Worm (Caenorhabditis elegans) whole organism, L2 larva: Measurements from ENCODE around the gene F39F10.3.
A peak's percentile ranks its signal among the peaks of the same experiment; 100 is the strongest.

Experiments
- C34F6.9 ChIP-seq: fragments of 150-350 bp; optimal IDR thresholded peaks from 2 replicates; lab custom pipeline; 2014; ENCODE audit warnings: missing biosample characterization, missing genetic modification characterization
- F13H6.1 ChIP-seq: sonication (generic microtip); optimal IDR thresholded peaks from 2 replicates; lab custom pipeline; 2016; ENCODE audit warnings: missing genetic modification characterization, missing compliant biosample characterization
- R02D3.7 ChIP-seq: fragments of 150-350 bp; optimal IDR thresholded peaks from 2 replicates; lab custom pipeline; 2014; ENCODE audit warnings: missing biosample characterization, missing genetic modification characterization
- Y55F3AM.14 ChIP-seq: fragments of 200-800 bp; sonication (Bioruptor generic); optimal IDR thresholded peaks from 2 replicates; lab custom pipeline; 2018; ENCODE audit warnings: mild to moderate bottlenecking, missing genetic modification characterization, missing compliant biosample characterization
- ZK546.5 ChIP-seq: sonication (generic microtip); optimal IDR thresholded peaks from 2 replicates; lab custom pipeline; 2017; ENCODE audit warnings: missing biosample characterization, missing genetic modification characterization
- alr-1 ChIP-seq: fragments of 150-350 bp; optimal IDR thresholded peaks from 2 replicates; lab custom pipeline; 2014; ENCODE audit warnings: missing biosample characterization, missing genetic modification characterization
- aly-2 ChIP-seq: fragments of 150-350 bp; optimal IDR thresholded peaks from 2 replicates; lab custom pipeline; 2014; ENCODE audit warnings: missing biosample characterization, missing genetic modification characterization
- ama-1 ChIP-seq: fragments of 150-350 bp; optimal IDR thresholded peaks from 2 replicates; lab custom pipeline; 2018; ENCODE audit warnings: inconsistent platforms
- blmp-1 ChIP-seq: sonication (generic microtip); optimal IDR thresholded peaks from 2 replicates; lab custom pipeline; 2017; ENCODE audit warnings: missing genetic modification characterization, mild to moderate bottlenecking, missing compliant biosample characterization, antibody characterized with exemption, moderate library complexity; ENCODE audit not compliant: insufficient read depth
- ceh-16 ChIP-seq: fragments of 150-350 bp; optimal IDR thresholded peaks from 2 replicates; lab custom pipeline; 2014; ENCODE audit warnings: missing biosample characterization, missing genetic modification characterization
- ceh-82 ChIP-seq: fragments of 150-350 bp; optimal IDR thresholded peaks from 2 replicates; lab custom pipeline; 2014; ENCODE audit warnings: missing biosample characterization, missing genetic modification characterization
- crh-2 ChIP-seq: sonication (generic microtip); optimal IDR thresholded peaks from 2 replicates; lab custom pipeline; 2017; ENCODE audit warnings: missing biosample characterization, missing genetic modification characterization
- dmd-4 ChIP-seq: sonication (generic microtip); optimal IDR thresholded peaks from 2 replicates; lab custom pipeline; 2017; ENCODE audit warnings: missing biosample characterization, missing genetic modification characterization
- egl-27 ChIP-seq: sonication (generic microtip); optimal IDR thresholded peaks from 3 replicates; lab custom pipeline; 2017; ENCODE audit warnings: missing biosample characterization, missing genetic modification reagents, missing genetic modification characterization
- elt-1 ChIP-seq: fragments of 150-350 bp; optimal IDR thresholded peaks from 2 replicates; lab custom pipeline; 2014; ENCODE audit warnings: missing biosample characterization, missing genetic modification characterization
- elt-3 ChIP-seq: sonication (generic microtip); optimal IDR thresholded peaks from 2 replicates; lab custom pipeline; 2017; ENCODE audit warnings: missing biosample characterization, missing genetic modification characterization
- fos-1 ChIP-seq: fragments of 150-350 bp; optimal IDR thresholded peaks from 2 replicates; lab custom pipeline; 2014; ENCODE audit warnings: missing biosample characterization, missing genetic modification characterization
- gmeb-1 ChIP-seq: fragments of 150-350 bp; optimal IDR thresholded peaks from 2 replicates; lab custom pipeline; 2014; ENCODE audit warnings: missing biosample characterization, missing genetic modification characterization
- lin-39 ChIP-seq: fragments of 150-350 bp; optimal IDR thresholded peaks from 2 replicates; lab custom pipeline; 2014; ENCODE audit warnings: missing biosample characterization, missing genetic modification reagents, missing genetic modification characterization
- lsy-2 ChIP-seq, 2 experiments: fragments of 150-350 bp in 1 of 2; sonication (generic microtip) in 1 of 2; optimal IDR thresholded peaks; 2 replicates each; lab custom pipeline; 2014 to 2017; ENCODE audit warnings: missing biosample characterization in 2 of 2, missing genetic modification characterization in 2 of 2
- mab-5 ChIP-seq: fragments of 150-350 bp; optimal IDR thresholded peaks from 2 replicates; lab custom pipeline; 2014; ENCODE audit warnings: missing biosample characterization, missing genetic modification characterization
- mbf-1 ChIP-seq: sonication (generic microtip); optimal IDR thresholded peaks from 2 replicates; lab custom pipeline; 2017; ENCODE audit warnings: missing biosample characterization, missing genetic modification characterization
- mdl-1 ChIP-seq, 2 experiments: fragments of 150-350 bp in 1 of 2; sonication (generic microtip) in 1 of 2; optimal IDR thresholded peaks; 2 replicates each; lab custom pipeline; 2017; ENCODE audit warnings: missing biosample characterization in 2 of 2, missing genetic modification characterization in 2 of 2
- nhr-12 ChIP-seq: fragments of 150-350 bp; optimal IDR thresholded peaks from 2 replicates; lab custom pipeline; 2014; ENCODE audit warnings: missing biosample characterization, missing genetic modification characterization
- nhr-129 ChIP-seq: fragments of 150-350 bp; optimal IDR thresholded peaks from 2 replicates; lab custom pipeline; 2014; ENCODE audit warnings: missing biosample characterization, missing genetic modification characterization
- nhr-21 ChIP-seq: fragments of 150-350 bp; optimal IDR thresholded peaks from 2 replicates; lab custom pipeline; 2014; ENCODE audit warnings: missing biosample characterization, missing genetic modification characterization
- nhr-23 ChIP-seq: fragments of 150-350 bp; optimal IDR thresholded peaks from 2 replicates; lab custom pipeline; 2014; ENCODE audit warnings: missing biosample characterization, missing genetic modification reagents, missing genetic modification characterization
- nhr-237 ChIP-seq: fragments of 150-350 bp; optimal IDR thresholded peaks from 2 replicates; lab custom pipeline; 2014; ENCODE audit warnings: missing biosample characterization, missing genetic modification characterization
- nhr-25 ChIP-seq: fragments of 150-350 bp; sonication (generic microtip); optimal IDR thresholded peaks from 3 replicates; lab custom pipeline; 2014; ENCODE audit warnings: missing biosample characterization, missing genetic modification characterization
- nhr-6 ChIP-seq: fragments of 150-350 bp; optimal IDR thresholded peaks from 2 replicates; lab custom pipeline; 2014; ENCODE audit warnings: missing biosample characterization, missing genetic modification characterization
- nhr-77 ChIP-seq: fragments of 150-350 bp; optimal IDR thresholded peaks from 2 replicates; lab custom pipeline; 2014; ENCODE audit warnings: missing biosample characterization, missing genetic modification characterization
- peb-1 ChIP-seq: fragments of 150-350 bp; optimal IDR thresholded peaks from 2 replicates; lab custom pipeline; 2014; ENCODE audit warnings: missing biosample characterization, missing genetic modification characterization
- sem-4 ChIP-seq: fragments of 150-350 bp; optimal IDR thresholded peaks from 2 replicates; lab custom pipeline; 2014; ENCODE audit warnings: missing biosample characterization, missing genetic modification reagents, missing genetic modification characterization
- sma-3 ChIP-seq: sonication (generic microtip); optimal IDR thresholded peaks from 2 replicates; lab custom pipeline; 2016; ENCODE audit warnings: missing genetic modification reagents, missing genetic modification characterization, missing compliant biosample characterization
- sma-9 ChIP-seq, 2 experiments: fragments of 150-350 bp in 1 of 2; sonication (generic microtip) in 1 of 2; optimal IDR thresholded peaks; 2 replicates each; lab custom pipeline; 2014 to 2016; ENCODE audit warnings: missing genetic modification characterization in 2 of 2, mild to moderate bottlenecking in 1 of 2, missing biosample characterization in 1 of 2, missing compliant biosample characterization in 1 of 2, missing genetic modification reagents in 1 of 2, moderate library complexity in 1 of 2
- snpc-4 ChIP-seq: fragments of 150-350 bp; optimal IDR thresholded peaks from 2 replicates; lab custom pipeline; 2014; ENCODE audit warnings: missing biosample characterization, missing genetic modification characterization
- unc-39 ChIP-seq: fragments of 150-350 bp; optimal IDR thresholded peaks from 2 replicates; lab custom pipeline; 2014; ENCODE audit warnings: missing biosample characterization, missing genetic modification characterization
- unc-55 ChIP-seq: fragments of 150-350 bp; sonication (generic microtip); optimal IDR thresholded peaks from 3 replicates; lab custom pipeline; 2014; ENCODE audit warnings: missing biosample characterization, missing genetic modification reagents, missing genetic modification characterization
- zag-1 ChIP-seq: fragments of 150-350 bp; optimal IDR thresholded peaks from 2 replicates; lab custom pipeline; 2014; ENCODE audit warnings: missing biosample characterization, missing genetic modification characterization
- ztf-1 ChIP-seq: fragments of 200-800 bp; sonication (Bioruptor generic); conservative IDR thresholded peaks from 2 replicates; pipeline ENCODE4 v1.3.6; 2022; ENCODE audit warnings: missing genetic modification characterization, missing compliant biosample characterization
- ztf-11 ChIP-seq: sonication (generic microtip); optimal IDR thresholded peaks from 2 replicates; lab custom pipeline; 2017; ENCODE audit warnings: missing biosample characterization, missing genetic modification characterization
- ztf-4 ChIP-seq: fragments of 150-350 bp; optimal IDR thresholded peaks from 2 replicates; lab custom pipeline; 2014; ENCODE audit warnings: missing biosample characterization, missing genetic modification characterization

F39F10.3 gene

ce11 chrX:16865016-16865415 is 26.8 kb upstream of the F39F10.3 start:
- no peak for TF ChIP-seq C34F6.9 (tag; lab: Kevin White, UChicago)
- no peak for TF ChIP-seq ceh-16 (tag; lab: Kevin White, UChicago)
- no peak for TF ChIP-seq nhr-237
- TF ChIP-seq aly-2, result no peak
- TF ChIP-seq sem-4 (tag; lab: Kevin White, UChicago), result no peak
- no peak for TF ChIP-seq nhr-6 (tag; lab: Kevin White, UChicago)
- TF ChIP-seq nhr-25 (tag; lab: Kevin White, UChicago), result no peak
- TF ChIP-seq ceh-82 (tag; lab: Kevin White, UChicago), result no peak
- TF ChIP-seq sma-3 (GFP tag; lab: Kevin White, UChicago), result no peak
- TF ChIP-seq zag-1 (tag; lab: Kevin White, UChicago), result no peak
- TF ChIP-seq dmd-4, result no peak
- no peak for TF ChIP-seq ztf-1 (GFP tag; lab: Robert Waterston, UW)
- no peak for TF ChIP-seq snpc-4
- TF ChIP-seq unc-39, result no peak

- no peak for TF ChIP-seq mab-5 (tag; lab: Kevin White, UChicago)
- TF ChIP-seq ZK546.5, result no peak
- no peak for TF ChIP-seq mdl-1 (tag; optimal IDR thresholded peaks at IDR 0.05; lab: Kevin White, UChicago)
- TF ChIP-seq ztf-11 (tag; lab: Kevin White, UChicago), result no peak
- no peak for TF ChIP-seq R02D3.7
- TF ChIP-seq crh-2, result no peak
- TF ChIP-seq sem-4 (tag; lab: Kevin White, UChicago), result no peak
- TF ChIP-seq fos-1 (tag; lab: Kevin White, UChicago), result no peak
- TF ChIP-seq lsy-2 (tag; optimal IDR thresholded peaks at IDR 0.05; lab: Kevin White, UChicago), result no peak
- TF ChIP-seq peb-1 (tag; lab: Kevin White, UChicago), result no peak
- TF ChIP-seq nhr-129 (tag; lab: Kevin White, UChicago), result no peak
- TF ChIP-seq aly-2, result no peak
- no peak for TF ChIP-seq sma-3 (GFP tag; lab: Kevin White, UChicago)
- TF ChIP-seq ceh-16 (tag; lab: Kevin White, UChicago), result no peak
- no peak for TF ChIP-seq lin-39
- no peak for TF ChIP-seq nhr-12 (tag; lab: Kevin White, UChicago)
- TF ChIP-seq, all 48 proteins: peak for 0
Observed at ce11 chrX:16865675-16866074, 26.1 kb upstream of the F39F10.3 start.

- TF ChIP-seq snpc-4 (no peak), gmeb-1 (no peak), ama-1 (no peak), R02D3.7 (no peak), unc-55 (GFP tag; lab: Kevin White, UChicago) (no peak), blmp-1 (tag; lab: Kevin White, UChicago) (no peak)
- TF ChIP-seq, all 48 proteins: peak for 0
Observed at ce11 chrX:16868931-16869330, 22.9 kb upstream of the F39F10.3 start, which contains the start of gene aakg-2. TSS of gene aakg-2 (minus strand) at chrX:16869031.

- TF ChIP-seq gmeb-1, result no peak
- no peak for TF ChIP-seq elt-1 (tag; lab: Kevin White, UChicago)
- peak in 1 of 2 experiments; percentile 50 for TF ChIP-seq mdl-1 (tag; optimal IDR thresholded peaks at IDR 0.05; lab: Kevin White, UChicago)
- TF ChIP-seq crh-2, result peak; percentile 1
- peak; percentile 80 for TF ChIP-seq blmp-1 (tag; lab: Kevin White, UChicago)
- peak; percentile 27 for TF ChIP-seq sem-4 (tag; lab: Kevin White, UChicago)
- peak; percentile 45 for TF ChIP-seq fos-1 (tag; lab: Kevin White, UChicago)
- peak; percentile 69 for TF ChIP-seq nhr-25 (tag; lab: Kevin White, UChicago)
- peak; percentile 35 for TF ChIP-seq sma-3 (GFP tag; lab: Kevin White, UChicago)
- no peak for TF ChIP-seq alr-1 (tag; lab: Kevin White, UChicago)
- TF ChIP-seq nhr-21 (tag; lab: Kevin White, UChicago), result peak; percentile 56
- TF ChIP-seq sma-9 (GFP tag; optimal IDR thresholded peaks at IDR 0.05; lab: Kevin White, UChicago), result peak; percentile 80
- TF ChIP-seq sma-9 (tag; optimal IDR thresholded peaks at IDR 0.05; lab: Kevin White, UChicago), result no peak
- no peak for TF ChIP-seq ama-1
- TF ChIP-seq, all 48 proteins: peak for 9
Observed at ce11 chrX:16871355-16871754, 20.4 kb upstream of the F39F10.3 start.

- no peak for TF ChIP-seq aly-2
- TF ChIP-seq unc-55 (GFP tag; lab: Kevin White, UChicago), result peak; percentile 69
- TF ChIP-seq ztf-1 (GFP tag; lab: Robert Waterston, UW), result no peak
- peak; percentile 54 for TF ChIP-seq crh-2
- TF ChIP-seq egl-27 (tag; lab: Kevin White, UChicago), result peak; percentile 3
- no peak for TF ChIP-seq nhr-23 (tag; lab: Kevin White, UChicago)
- peak; percentile 4 for TF ChIP-seq nhr-6 (tag; lab: Kevin White, UChicago)
- TF ChIP-seq snpc-4, result peak; percentile 64
- TF ChIP-seq sma-9 (GFP tag; optimal IDR thresholded peaks at IDR 0.05; lab: Kevin White, UChicago), result peak; percentile 81
- no peak for TF ChIP-seq sma-9 (tag; optimal IDR thresholded peaks at IDR 0.05; lab: Kevin White, UChicago)
- TF ChIP-seq zag-1 (tag; lab: Kevin White, UChicago), result no peak
- peak; percentile 56 for TF ChIP-seq sma-3 (GFP tag; lab: Kevin White, UChicago)
- peak; percentile 17 to 78 for TF ChIP-seq lsy-2 (tag; optimal IDR thresholded peaks at IDR 0.05; lab: Kevin White, UChicago)
- TF ChIP-seq blmp-1 (tag; lab: Kevin White, UChicago), result peak; percentile 12
- TF ChIP-seq gmeb-1, result peak; percentile 63
- peak; percentile 9 for TF ChIP-seq ztf-4 (tag; lab: Kevin White, UChicago)
- TF ChIP-seq F13H6.1, result peak; percentile 83
- no peak for TF ChIP-seq ZK546.5
- no peak for TF ChIP-seq elt-3
- TF ChIP-seq C34F6.9 (tag; lab: Kevin White, UChicago), result peak; percentile 72
- TF ChIP-seq mdl-1 (tag; optimal IDR thresholded peaks at IDR 0.05; lab: Kevin White, UChicago), result peak in 1 of 2 experiments; percentile 7
- TF ChIP-seq nhr-77 (tag; lab: Kevin White, UChicago), result no peak
- TF ChIP-seq ceh-16 (tag; lab: Kevin White, UChicago), result no peak
- TF ChIP-seq mbf-1 (tag; lab: Kevin White, UChicago), result no peak
- TF ChIP-seq Y55F3AM.14, result no peak
Observed at ce11 chrX:16872446-16872962, 19.3 kb upstream of the F39F10.3 start, which contains the start of gene T20F7.1. TSS of gene T20F7.1 (plus strand) at chrX:16872912.
